Fruit fly (Drosophila melanogaster) whole organism: ENCODE results near the gene CG1943.

Source experiments
- CG8478 ChIP-seq: fragments of >200 bp; optimal IDR thresholded peaks from 2 replicates; lab custom pipeline; 2018; ENCODE audit warnings: inconsistent platforms
- Dll ChIP-seq: fragments of >200 bp; optimal IDR thresholded peaks from 2 replicates; lab custom pipeline; 2017
- EcR ChIP-seq, 2 experiments: fragments of >200 bp; optimal IDR thresholded peaks; 2 replicates each; lab custom pipeline; 2017; ENCODE audit warnings: missing biosample characterization in 2 of 2, missing genetic modification characterization in 2 of 2, missing genetic modification reagents in 2 of 2
- pan ChIP-seq: fragments of >200 bp; optimal IDR thresholded peaks from 2 replicates; lab custom pipeline; 2017
- psq ChIP-seq: fragments of >200 bp; optimal IDR thresholded peaks from 2 replicates; lab custom pipeline; 2017
- usp ChIP-seq: fragments of >200 bp; optimal IDR thresholded peaks from 2 replicates; lab custom pipeline; 2017; ENCODE audit warnings: missing biosample characterization, missing genetic modification characterization, mixed read lengths

Gene CG1943

dm6 chr3R:7074297-7075114 lies at the start of gene CG1943, which contains the start of gene Ufl1:
CG1943 (plus strand) TSS chr3R:7074859.
Ufl1 (minus strand) TSS chr3R:7074452.
- TF ChIP-seq usp (no peak), pan (lab: Kevin White, UChicago) (no peak), psq (lab: Kevin White, UChicago) (no peak), EcR (GFP tag; optimal IDR thresholded peaks at IDR 0.05; lab: Kevin White, UChicago) (no peak), Dll (lab: Kevin White, UChicago) (no peak), CG8478 (lab: Kevin White, UChicago) (no peak)

dm6 chr3R:7025241-7025640 lies 49.4 kb upstream of the CG1943 start:
- no peak for TF ChIP-seq pan (lab: Kevin White, UChicago)
- TF ChIP-seq Dll (lab: Kevin White, UChicago) = no peak
- no peak for TF ChIP-seq psq (lab: Kevin White, UChicago)
- TF ChIP-seq usp = no peak
- no peak for TF ChIP-seq EcR (GFP tag; optimal IDR thresholded peaks at IDR 0.05; lab: Kevin White, UChicago)
- no peak for TF ChIP-seq CG8478 (lab: Kevin White, UChicago)

- TF ChIP-seq psq (lab: Kevin White, UChicago) (no peak), CG8478 (lab: Kevin White, UChicago) (no peak), Dll (lab: Kevin White, UChicago) (no peak), usp (no peak), EcR (GFP tag; optimal IDR thresholded peaks at IDR 0.05; lab: Kevin White, UChicago) (no peak), pan (lab: Kevin White, UChicago) (no peak)
Observed at dm6 chr3R:7028554-7028953, 46.1 kb upstream of the CG1943 start.

dm6 chr3R:7029434-7029833 lies 45.2 kb upstream of the CG1943 start:
- TF ChIP-seq pan (lab: Kevin White, UChicago) (no peak), psq (lab: Kevin White, UChicago) (no peak), Dll (lab: Kevin White, UChicago) (no peak), CG8478 (lab: Kevin White, UChicago) (no peak), EcR (GFP tag; optimal IDR thresholded peaks at IDR 0.05; lab: Kevin White, UChicago) (no peak), usp (no peak)

dm6 chr3R:7031553-7031952 lies 43.1 kb upstream of the CG1943 start:
- TF ChIP-seq Dll (lab: Kevin White, UChicago) = no peak
- TF ChIP-seq psq (lab: Kevin White, UChicago) = no peak
- no peak for TF ChIP-seq CG8478 (lab: Kevin White, UChicago)
- TF ChIP-seq usp = no peak
- TF ChIP-seq EcR (GFP tag; optimal IDR thresholded peaks at IDR 0.05; lab: Kevin White, UChicago) = no peak
- no peak for TF ChIP-seq pan (lab: Kevin White, UChicago)

dm6 chr3R:7033707-7034106 lies 41.0 kb upstream of the CG1943 start:
- TF ChIP-seq Dll (lab: Kevin White, UChicago) (no peak), pan (lab: Kevin White, UChicago) (no peak), usp (no peak), CG8478 (lab: Kevin White, UChicago) (no peak), EcR (GFP tag; optimal IDR thresholded peaks at IDR 0.05; lab: Kevin White, UChicago) (no peak), psq (lab: Kevin White, UChicago) (no peak)

- TF ChIP-seq CG8478 (lab: Kevin White, UChicago) (no peak), psq (lab: Kevin White, UChicago) (no peak), usp (no peak), Dll (lab: Kevin White, UChicago) (no peak), EcR (GFP tag; optimal IDR thresholded peaks at IDR 0.05; lab: Kevin White, UChicago) (no peak), pan (lab: Kevin White, UChicago) (no peak)
Observed at dm6 chr3R:7034440-7034839, 40.2 kb upstream of the CG1943 start.

- no peak for TF ChIP-seq Dll (lab: Kevin White, UChicago)
- no peak for TF ChIP-seq pan (lab: Kevin White, UChicago)
- no peak for TF ChIP-seq usp
- no peak for TF ChIP-seq psq (lab: Kevin White, UChicago)
- no peak for TF ChIP-seq CG8478 (lab: Kevin White, UChicago)
- TF ChIP-seq EcR (GFP tag; optimal IDR thresholded peaks at IDR 0.05; lab: Kevin White, UChicago) = no peak
Observed at dm6 chr3R:7035703-7036266, 38.9 kb upstream of the CG1943 start.

- TF ChIP-seq usp (no peak), pan (lab: Kevin White, UChicago) (no peak), psq (lab: Kevin White, UChicago) (no peak), Dll (lab: Kevin White, UChicago) (peak; percentile 85)
Observed at dm6 chr3R:7037250-7037802, 37.3 kb upstream of the CG1943 start.

dm6 chr3R:7040894-7041293 lies 33.8 kb upstream of the CG1943 start:
- TF ChIP-seq psq (lab: Kevin White, UChicago) (no peak), usp (no peak), EcR (GFP tag; optimal IDR thresholded peaks at IDR 0.05; lab: Kevin White, UChicago) (no peak), pan (lab: Kevin White, UChicago) (no peak), Dll (lab: Kevin White, UChicago) (no peak)

- TF ChIP-seq pan (lab: Kevin White, UChicago) (no peak), EcR (GFP tag; optimal IDR thresholded peaks at IDR 0.05; lab: Kevin White, UChicago) (no peak), Dll (lab: Kevin White, UChicago) (no peak), psq (lab: Kevin White, UChicago) (no peak), usp (no peak), CG8478 (lab: Kevin White, UChicago) (no peak)
Observed at dm6 chr3R:7044016-7044415, 30.6 kb upstream of the CG1943 start.
